Worm (Caenorhabditis elegans): Measurements from ENCODE around the gene srw-91.

The srw-91 gene

ce11 chrV:1640008-1640407 is 40.7 kb downstream of the srw-91 start, which contains the start of gene str-221:
Gene str-221 (plus strand): TSS chrV:1640308.
- no peak for TF ChIP-seq dpff-1 (tag; optimal IDR thresholded peaks at IDR 0.05)
- TF ChIP-seq F55B11.4 (tag; optimal IDR thresholded peaks at IDR 0.05; ENCODE audit: borderline replicate concordance, insufficient read depth) = no peak

- no peak for TF ChIP-seq lin-40 (tag; optimal IDR thresholded peaks at IDR 0.05)
- TF ChIP-seq sdz-38 (tag; optimal IDR thresholded peaks at IDR 0.05) = no peak
- no peak for TF ChIP-seq dpl-1 (GFP tag; optimal IDR thresholded peaks at IDR 0.05)
- TF ChIP-seq lir-1 (GFP tag; conservative IDR thresholded peaks at IDR 0.05) = no peak
- TF ChIP-seq pbrm-1 (GFP tag; IDR thresholded peaks at IDR 0.05) = no peak
- TF ChIP-seq C06A6.2 (GFP tag; conservative IDR thresholded peaks at IDR 0.05) = no peak
- no peak for TF ChIP-seq ceh-27 (GFP tag; optimal IDR thresholded peaks at IDR 0.05)
- no peak for TF ChIP-seq nhr-120 (GFP tag; IDR thresholded peaks at IDR 0.05)
- no peak for TF ChIP-seq F55B11.4 (tag; optimal IDR thresholded peaks at IDR 0.05; ENCODE audit: borderline replicate concordance, insufficient read depth)
- no peak for TF ChIP-seq madf-3 (GFP tag; IDR thresholded peaks at IDR 0.05)
- TF ChIP-seq nhr-90 (tag; optimal IDR thresholded peaks at IDR 0.05) = no peak
- TF ChIP-seq F33H1.4 (GFP tag; IDR thresholded peaks at IDR 0.05) = no peak
- no peak for TF ChIP-seq nhr-179 (tag; optimal IDR thresholded peaks at IDR 0.05)
- TF ChIP-seq ztf-28 (GFP tag; IDR thresholded peaks at IDR 0.05) = no peak
- no peak for TF ChIP-seq tlf-1 (GFP tag; optimal IDR thresholded peaks at IDR 0.05)
- no peak for TF ChIP-seq unc-130 (GFP tag; optimal IDR thresholded peaks at IDR 0.05)
- TF ChIP-seq hmg-1.2 (GFP tag; IDR thresholded peaks at IDR 0.05) = no peak
- no peak for TF ChIP-seq attf-3 (GFP tag; conservative IDR thresholded peaks at IDR 0.05)
Observed at ce11 chrV:1635859-1636258, 44.8 kb downstream of the srw-91 start, which contains the start of gene str-222. Gene str-222 (plus strand): TSS chrV:1636159.

ce11 chrV:1631717-1632116 is 49.0 kb downstream of the srw-91 start, which contains the start of gene irld-17:
Gene irld-17 (plus strand): TSS chrV:1632017.
- TF ChIP-seq zim-3 (tag; optimal IDR thresholded peaks at IDR 0.05) = no peak
- no peak for TF ChIP-seq cebp-1 (GFP tag; IDR thresholded peaks at IDR 0.05)
- no peak for TF ChIP-seq cebp-1 (tag; optimal IDR thresholded peaks at IDR 0.05)
- no peak for TF ChIP-seq athp-1 (tag; optimal IDR thresholded peaks at IDR 0.05)
- no peak for TF ChIP-seq rec-8 (tag; optimal IDR thresholded peaks at IDR 0.05)
- no peak for TF ChIP-seq madf-6 (GFP tag; IDR thresholded peaks at IDR 0.05)

ce11 chrV:1631148-1631547 is 49.5 kb downstream of the srw-91 start, which contains the start of gene Y46H3D.8:
Gene Y46H3D.8 (minus strand): TSS chrV:1631248.
- TF ChIP-seq snpc-1.3 (tag; optimal IDR thresholded peaks at IDR 0.05; ENCODE audit: insufficient read depth) (no peak), snpc-4 (GFP tag; optimal IDR thresholded peaks at IDR 0.05) (no peak), snpc-4 (tag; optimal IDR thresholded peaks at IDR 0.05) (no peak), ceh-40 (GFP tag; IDR thresholded peaks at IDR 0.05) (no peak), tbx-9 (tag; optimal IDR thresholded peaks at IDR 0.05; ENCODE audit: borderline replicate concordance) (no peak), K11D2.4 (GFP tag; IDR thresholded peaks at IDR 0.05) (no peak), F39B2.1 (GFP tag; IDR thresholded peaks at IDR 0.05) (no peak), egrh-3 (GFP tag; IDR thresholded peaks at IDR 0.05) (no peak), rpc-1 (optimal IDR thresholded peaks at IDR 0.05) (no peak), rpc-1 (tag; optimal IDR thresholded peaks at IDR 0.05) (no peak), unc-130 (GFP tag; optimal IDR thresholded peaks at IDR 0.05) (no peak), B0261.1 (tag; optimal IDR thresholded peaks at IDR 0.05) (no peak), madf-10 (tag; optimal IDR thresholded peaks at IDR 0.05) (no peak), B0336.3 (GFP tag; IDR thresholded peaks at IDR 0.05) (no peak), hlh-26 (GFP tag; conservative IDR thresholded peaks at IDR 0.05) (no peak), hmg-20 (GFP tag; IDR thresholded peaks at IDR 0.05) (no peak)

Data from whole organism, young adult.